Fruit fly (Drosophila melanogaster) whole organism, embryonic: Measurements from ENCODE around the gene Cip4.

Source experiments
- Atf6 ChIP-seq: fragments of 200-800 bp; sonication (Bioruptor generic); IDR thresholded peaks from 2 replicates; pipeline ENCODE4 v1.3.6; 2022; ENCODE audit warnings: missing biosample characterization, missing genetic modification characterization
- CG10147 ChIP-seq: fragments of 200-800 bp; sonication (Bioruptor generic); optimal IDR thresholded peaks from 2 replicates; lab custom pipeline; 2019; ENCODE audit warnings: missing biosample characterization, mild to moderate bottlenecking, missing genetic modification characterization, moderate library complexity
- CG10654 ChIP-seq: fragments of 200-800 bp; sonication (Bioruptor generic); optimal IDR thresholded peaks from 2 replicates; lab custom pipeline; 2016; ENCODE audit warnings: missing biosample characterization, missing genetic modification characterization
- CG10959 ChIP-seq: fragments of 200-800 bp; sonication (Bioruptor generic); IDR thresholded peaks from 2 replicates; pipeline ENCODE4 v1.3.6; 2022; ENCODE audit warnings: missing biosample characterization, missing genetic modification characterization
- CG12299 ChIP-seq: fragments of 200-800 bp; sonication (Bioruptor generic); optimal IDR thresholded peaks from 2 replicates; lab custom pipeline; 2018; ENCODE audit warnings: missing biosample characterization, mild to moderate bottlenecking, missing genetic modification characterization
- CG12391 ChIP-seq: fragments of 200-800 bp; sonication (Bioruptor generic); optimal IDR thresholded peaks from 3 replicates; lab custom pipeline; 2018; ENCODE audit warnings: missing biosample characterization, mild to moderate bottlenecking, missing genetic modification characterization, moderate library complexity
- CG12769 ChIP-seq: fragments of 200-800 bp; sonication (Bioruptor generic); optimal IDR thresholded peaks from 2 replicates; lab custom pipeline; 2019; ENCODE audit warnings: missing biosample characterization, mild to moderate bottlenecking, missing genetic modification characterization, moderate library complexity
- CG13287 ChIP-seq: fragments of 200-800 bp; sonication (Bioruptor generic); IDR thresholded peaks from 2 replicates; pipeline ENCODE4 v1.3.6; 2022; ENCODE audit warnings: missing biosample characterization, missing genetic modification characterization; ENCODE audit not compliant: partially characterized antibody
- CG13424 ChIP-seq: fragments of 200-800 bp; sonication (Bioruptor generic); optimal IDR thresholded peaks from 2 replicates; lab custom pipeline; 2019; ENCODE audit warnings: missing biosample characterization, mild to moderate bottlenecking, missing genetic modification characterization, moderate library complexity
- CG17186 ChIP-seq: fragments of 200-800 bp; sonication (Bioruptor generic); optimal IDR thresholded peaks from 3 replicates; lab custom pipeline; 2017; ENCODE audit warnings: missing biosample characterization, missing genetic modification reagents, missing genetic modification characterization
- CG2199 ChIP-seq: fragments of 200-800 bp; sonication (Bioruptor generic); IDR thresholded peaks from 3 replicates; pipeline ENCODE4 v1.3.6; 2022; ENCODE audit warnings: missing biosample characterization, missing genetic modification characterization
- CG2889 ChIP-seq: fragments of 200-800 bp; sonication (Bioruptor generic); IDR thresholded peaks from 3 replicates; pipeline ENCODE4 v1.3.6; 2022; ENCODE audit warnings: missing biosample characterization, missing genetic modification characterization
- CG30403 ChIP-seq: fragments of 200-800 bp; sonication (Bioruptor generic); optimal IDR thresholded peaks from 3 replicates; lab custom pipeline; 2016; ENCODE audit warnings: missing biosample characterization, missing genetic modification characterization
- CG3838 ChIP-seq: fragments of 200-800 bp; sonication (Bioruptor generic); optimal IDR thresholded peaks from 3 replicates; lab custom pipeline; 2016; ENCODE audit warnings: missing biosample characterization, missing genetic modification characterization
- CG4360 ChIP-seq: fragments of 200-800 bp; sonication (Bioruptor generic); IDR thresholded peaks from 2 replicates; pipeline ENCODE4 v1.3.6; 2022; ENCODE audit warnings: missing biosample characterization, missing genetic modification characterization
- CG43689 ChIP-seq: fragments of 200-800 bp; sonication (Bioruptor generic); IDR thresholded peaks from 2 replicates; pipeline ENCODE4 v1.3.6; 2022; ENCODE audit warnings: missing biosample characterization, missing genetic modification characterization
- CG6272 ChIP-seq: fragments of 200-800 bp; sonication (Bioruptor generic); IDR thresholded peaks from 2 replicates; pipeline ENCODE4 v1.3.6; 2022; ENCODE audit warnings: missing biosample characterization, missing genetic modification characterization
- CG6654 ChIP-seq: fragments of 200-800 bp; sonication (Bioruptor generic); optimal IDR thresholded peaks from 2 replicates; lab custom pipeline; 2017; ENCODE audit warnings: missing biosample characterization, mild to moderate bottlenecking, missing genetic modification characterization
- CG7357 ChIP-seq: fragments of 200-800 bp; sonication (Bioruptor generic); IDR thresholded peaks from 3 replicates; pipeline ENCODE4 v1.3.6; 2022; ENCODE audit warnings: missing biosample characterization, missing genetic modification characterization
- CG7745 ChIP-seq: fragments of 200-800 bp; sonication (Bioruptor generic); optimal IDR thresholded peaks from 2 replicates; lab custom pipeline; 2018; ENCODE audit warnings: missing biosample characterization, mild to moderate bottlenecking, missing genetic modification characterization, moderate library complexity
- CG8089 ChIP-seq: fragments of 200-800 bp; sonication (Bioruptor generic); optimal IDR thresholded peaks from 3 replicates; lab custom pipeline; 2016; ENCODE audit warnings: missing biosample characterization, missing genetic modification characterization
- CG9437 ChIP-seq: fragments of 200-800 bp; sonication (Bioruptor generic); optimal IDR thresholded peaks from 2 replicates; lab custom pipeline; 2018; ENCODE audit warnings: missing biosample characterization, mild to moderate bottlenecking, missing genetic modification characterization
- CG9817 ChIP-seq: fragments of 200-800 bp; sonication (Bioruptor generic); optimal IDR thresholded peaks from 2 replicates; lab custom pipeline; 2018; ENCODE audit warnings: missing biosample characterization, mild to moderate bottlenecking, missing genetic modification characterization, moderate library complexity
- CkIIα-i1 ChIP-seq: fragments of 200-800 bp; sonication (Bioruptor generic); IDR thresholded peaks from 2 replicates; pipeline ENCODE4 v1.3.6; 2022; ENCODE audit warnings: missing biosample characterization, missing genetic modification characterization
- D19A ChIP-seq: fragments of 200-800 bp; optimal IDR thresholded peaks from 3 replicates; lab custom pipeline; 2019; ENCODE audit warnings: missing biosample characterization, mild to moderate bottlenecking, missing genetic modification characterization, moderate library complexity
- Drgx ChIP-seq: fragments of 200-800 bp; sonication (Bioruptor generic); IDR thresholded peaks from 2 replicates; pipeline ENCODE4 v1.3.6; 2022; ENCODE audit warnings: missing biosample characterization, missing genetic modification characterization
- Kr ChIP-seq: fragments of 200-800 bp; sonication (Bioruptor generic); optimal IDR thresholded peaks from 2 replicates; lab custom pipeline; 2017; ENCODE audit warnings: missing biosample characterization, mild to moderate bottlenecking, missing genetic modification characterization
- Lim3 ChIP-seq: fragments of 200-800 bp; sonication (Bioruptor generic); IDR thresholded peaks from 2 replicates; pipeline ENCODE4 v1.3.6; 2022; ENCODE audit warnings: missing biosample characterization, missing genetic modification characterization
- NC2α ChIP-seq: fragments of 200-800 bp; sonication (Bioruptor generic); optimal IDR thresholded peaks from 2 replicates; lab custom pipeline; 2016; ENCODE audit warnings: missing biosample characterization, missing genetic modification characterization
- PHDP ChIP-seq: fragments of 200-800 bp; sonication (Bioruptor generic); optimal IDR thresholded peaks from 3 replicates; lab custom pipeline; 2018; ENCODE audit warnings: missing biosample characterization, mild to moderate bottlenecking, missing genetic modification characterization, moderate library complexity
- Poxn ChIP-seq: fragments of 200-800 bp; sonication (Bioruptor generic); IDR thresholded peaks from 2 replicates; pipeline ENCODE4 v1.3.6; 2022; ENCODE audit warnings: missing biosample characterization, missing genetic modification characterization
- Six4 ChIP-seq: fragments of 200-800 bp; sonication (Bioruptor generic); optimal IDR thresholded peaks from 2 replicates; lab custom pipeline; 2016; ENCODE audit warnings: missing biosample characterization, missing genetic modification characterization
- Sox100B ChIP-seq: fragments of 200-800 bp; sonication (Bioruptor generic); optimal IDR thresholded peaks from 3 replicates; lab custom pipeline; 2018; ENCODE audit warnings: missing biosample characterization, mild to moderate bottlenecking, missing genetic modification characterization
- Sox102F ChIP-seq: fragments of 200-800 bp; sonication (Bioruptor generic); optimal IDR thresholded peaks from 2 replicates; lab custom pipeline; 2018; ENCODE audit warnings: missing biosample characterization, mild to moderate bottlenecking, missing genetic modification characterization, moderate library complexity
- Sry-β ChIP-seq: fragments of 200-800 bp; sonication (Bioruptor generic); optimal IDR thresholded peaks from 2 replicates; lab custom pipeline; 2018; ENCODE audit warnings: missing biosample characterization, mild to moderate bottlenecking, missing genetic modification characterization, moderate library complexity
- Usf ChIP-seq: fragments of 200-800 bp; sonication (Bioruptor generic); optimal IDR thresholded peaks from 2 replicates; lab custom pipeline; 2017; ENCODE audit warnings: missing genotype, missing biosample characterization, missing genetic modification characterization
- amos ChIP-seq: fragments of 200-800 bp; sonication (Bioruptor generic); IDR thresholded peaks from 2 replicates; pipeline ENCODE4 v1.3.6; 2022; ENCODE audit warnings: missing biosample characterization, missing genetic modification characterization; ENCODE audit not compliant: partially characterized antibody
- ara ChIP-seq: fragments of 200-800 bp; sonication (Bioruptor generic); IDR thresholded peaks from 2 replicates; pipeline ENCODE4 v1.3.6; 2022; ENCODE audit warnings: missing biosample characterization, missing genetic modification characterization
- btn ChIP-seq: fragments of 200-800 bp; sonication (Bioruptor generic); optimal IDR thresholded peaks from 2 replicates; lab custom pipeline; 2016; ENCODE audit warnings: missing biosample characterization, missing genetic modification characterization
- chinmo ChIP-seq: fragments of 200-800 bp; sonication (Bioruptor generic); IDR thresholded peaks from 4 replicates; pipeline ENCODE4 v1.3.6; 2022; ENCODE audit warnings: missing biosample characterization, missing genetic modification characterization; ENCODE audit not compliant: partially characterized antibody
- corto ChIP-seq: fragments of 200-800 bp; sonication (Bioruptor generic); optimal IDR thresholded peaks from 2 replicates; lab custom pipeline; 2016; ENCODE audit warnings: missing biosample characterization, mild to moderate bottlenecking, missing genetic modification characterization, moderate library complexity
- dan ChIP-seq: fragments of 200-800 bp; sonication (Bioruptor generic); IDR thresholded peaks from 2 replicates; pipeline ENCODE4 v1.3.6; 2022; ENCODE audit warnings: missing biosample characterization, missing genetic modification characterization
- ewg ChIP-seq: fragments of 200-800 bp; sonication (Bioruptor generic); optimal IDR thresholded peaks from 3 replicates; lab custom pipeline; 2017; ENCODE audit warnings: mild to moderate bottlenecking, missing biosample characterization, missing genetic modification reagents, missing genetic modification characterization
- fd102C ChIP-seq: fragments of 200-800 bp; sonication (Bioruptor generic); optimal IDR thresholded peaks from 2 replicates; lab custom pipeline; 2018; ENCODE audit warnings: missing biosample characterization, mild to moderate bottlenecking, missing genetic modification characterization, moderate library complexity
- gcm2 ChIP-seq: fragments of 200-800 bp; sonication (Bioruptor generic); optimal IDR thresholded peaks from 2 replicates; lab custom pipeline; 2016; ENCODE audit warnings: missing biosample characterization, missing genetic modification characterization
- her ChIP-seq: fragments of 200-800 bp; sonication (Bioruptor generic); optimal IDR thresholded peaks from 2 replicates; lab custom pipeline; 2016; ENCODE audit warnings: missing biosample characterization, missing genetic modification characterization
- luna ChIP-seq: fragments of 200-800 bp; sonication (Bioruptor generic); optimal IDR thresholded peaks from 2 replicates; lab custom pipeline; 2016; ENCODE audit warnings: missing biosample characterization, missing genetic modification characterization
- ttk ChIP-seq: fragments of 200-800 bp; sonication (Bioruptor generic); IDR thresholded peaks from 2 replicates; pipeline ENCODE4 v2.1.2; 2022; ENCODE audit warnings: missing biosample characterization, missing genetic modification characterization
- tup ChIP-seq: fragments of 200-800 bp; sonication (Bioruptor generic); optimal IDR thresholded peaks from 2 replicates; lab custom pipeline; 2016; ENCODE audit warnings: missing biosample characterization, mild to moderate bottlenecking, missing genetic modification characterization, moderate library complexity
- wek ChIP-seq: fragments of 200-800 bp; sonication (Bioruptor generic); optimal IDR thresholded peaks from 3 replicates; lab custom pipeline; 2018; ENCODE audit warnings: missing biosample characterization, mild to moderate bottlenecking, missing genetic modification characterization, moderate library complexity
- yki ChIP-seq: fragments of >200 bp; optimal IDR thresholded peaks from 3 replicates; lab custom pipeline; 2018
- zen2 ChIP-seq: fragments of 200-800 bp; sonication (Bioruptor generic); IDR thresholded peaks from 3 replicates; pipeline ENCODE4 v1.3.6; 2022; ENCODE audit warnings: missing biosample characterization, missing genetic modification characterization; ENCODE audit not compliant: partially characterized antibody

Cip4 gene

DNA sequence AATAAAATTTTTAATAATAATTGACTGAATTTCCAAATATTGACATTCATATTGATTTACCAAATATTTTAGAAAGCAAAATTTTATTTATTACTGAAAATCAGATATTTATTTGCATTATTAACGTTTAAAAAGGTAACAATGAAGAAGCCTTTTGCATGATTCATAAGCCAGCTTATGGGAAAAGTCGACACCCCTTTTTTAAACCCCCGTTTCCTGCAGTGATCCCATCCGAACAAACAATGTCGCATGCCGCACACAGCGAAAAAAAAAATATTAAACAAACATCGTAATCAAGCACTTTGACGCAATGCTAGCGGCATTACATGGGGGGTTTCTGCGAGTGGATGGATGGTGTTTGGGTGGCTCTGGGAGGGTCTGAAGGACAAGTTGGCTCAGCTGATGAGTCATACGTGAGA is 10.2 kb downstream of the Cip4 start (continued):
- TF ChIP-seq fd102C (GFP tag; lab: Kevin White, UChicago) (no peak), Sry-β (GFP tag; lab: Kevin White, UChicago) (no peak), Sox102F (GFP tag; lab: Kevin White, UChicago) (peak; percentile 35), CG30403 (GFP tag; lab: Kevin White, UChicago) (peak; percentile 39), CG8089 (GFP tag; lab: Kevin White, UChicago) (no peak), CG7745 (no peak), Six4 (GFP tag; lab: Kevin White, UChicago) (no peak), CG9817 (peak; percentile 38), gcm2 (GFP tag; lab: Kevin White, UChicago) (no peak), Lim3 (GFP tag; lab: Robert Waterston, UW) (no peak), Sox100B (GFP tag; lab: Kevin White, UChicago) (peak; percentile 46), CG10654 (GFP tag; lab: Kevin White, UChicago) (no peak), Usf (GFP tag; lab: Kevin White, UChicago) (no peak), CG12299 (no peak), dan (GFP tag; lab: Robert Waterston, UW) (no peak), PHDP (tag; lab: Kevin White, UChicago) (peak; percentile 33), CG2889 (no peak), CG9437 (peak; percentile 37), CG12769 (peak; percentile 30), chinmo (GFP tag; lab: Robert Waterston, UW) (no peak), CG6654 (GFP tag; lab: Kevin White, UChicago) (no peak), yki (no peak), CG6272 (GFP tag; lab: Robert Waterston, UW) (no peak), CG17186 (GFP tag; lab: Kevin White, UChicago) (no peak), CG13424 (tag; lab: Kevin White, UChicago) (peak; percentile 31), CG12391 (tag; lab: Kevin White, UChicago) (peak; percentile 12), CG10959 (no peak), CG3838 (GFP tag; lab: Kevin White, UChicago) (no peak), Poxn (GFP tag; lab: Robert Waterston, UW) (no peak), ttk (GFP tag; lab: Robert Waterston, UW) (no peak), ewg (GFP tag; lab: Kevin White, UChicago) (no peak), btn (GFP tag; lab: Kevin White, UChicago) (no peak), corto (no peak), Drgx (GFP tag; lab: Robert Waterston, UW) (no peak), zen2 (GFP tag; lab: Robert Waterston, UW) (no peak), D19A (peak; percentile 25), tup (peak; percentile 8), CG2199 (GFP tag; lab: Robert Waterston, UW) (no peak), Kr (GFP tag; lab: Kevin White, UChicago) (no peak), amos (GFP tag; lab: Robert Waterston, UW) (no peak), luna (no peak), NC2α (no peak), CG7357 (GFP tag; lab: Robert Waterston, UW) (0 out of 3 replicates have a peak, but pooled peaks have one; percentile 11), wek (GFP tag; lab: Kevin White, UChicago) (no peak), CkIIα-i1 (GFP tag; lab: Robert Waterston, UW) (no peak), Atf6 (no peak), CG43689 (GFP tag; lab: Robert Waterston, UW) (no peak), ara (GFP tag; lab: Robert Waterston, UW) (0 out of 2 replicates have a peak, but pooled peaks have one; percentile 29), CG13287 (GFP tag; lab: Robert Waterston, UW) (no peak), CG4360 (GFP tag; lab: Robert Waterston, UW) (no peak), her (GFP tag; lab: Kevin White, UChicago) (peak; percentile 45), CG10147 (GFP tag; lab: Kevin White, UChicago) (peak; percentile 46)
